Worm (Caenorhabditis elegans) whole organism, L4 larva: ENCODE measurements around the gene ddx-15.

Source experiments
- T20F7.1 ChIP-seq: fragments of 200-800 bp; sonication (Bioruptor generic); optimal IDR thresholded peaks from 2 replicates; lab custom pipeline; 2018; ENCODE audit warnings: mild to moderate bottlenecking, missing genetic modification characterization, missing compliant biosample characterization
- madf-5 ChIP-seq, 2 experiments: fragments of 200-800 bp; sonication (Bioruptor generic); IDR thresholded peaks; 2 replicates each; pipeline ENCODE4 v1.3.6; 2022; ENCODE audit warnings: missing compliant biosample characterization in 2 of 2, missing genetic modification characterization in 2 of 2
- nhr-42 ChIP-seq: fragments of 200-800 bp; sonication (Bioruptor generic); IDR thresholded peaks from 2 replicates; pipeline ENCODE4 v1.3.6; 2022; ENCODE audit warnings: missing genetic modification characterization, missing compliant biosample characterization
- unc-130 ChIP-seq: sonication (generic microtip); optimal IDR thresholded peaks from 2 replicates; lab custom pipeline; 2016; ENCODE audit warnings: missing genetic modification reagents, missing genetic modification characterization, missing compliant biosample characterization

DNA sequence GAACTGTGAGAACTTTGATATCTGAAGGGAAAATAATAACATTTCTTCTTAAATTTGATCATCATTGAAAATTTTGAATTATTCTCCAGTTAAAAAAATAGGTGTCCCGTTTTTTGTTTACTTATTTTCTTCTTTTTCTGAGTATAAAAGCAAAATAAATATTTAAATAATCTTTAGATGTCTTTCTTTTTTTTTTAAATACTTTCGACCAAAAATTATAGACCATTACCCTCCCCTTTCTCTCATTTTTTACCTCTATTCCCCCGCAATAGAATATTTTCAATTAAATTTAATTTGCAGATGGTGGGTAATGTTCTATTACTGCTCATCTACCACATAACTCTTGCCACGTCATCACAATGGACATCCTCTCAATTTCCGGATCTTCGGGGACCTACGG, 17.8 kb downstream of the ddx-15 start, which contains the start of gene molo-1:
- TF ChIP-seq nhr-42 (GFP tag; lab: Robert Waterston, UW) (no peak), madf-5 (GFP tag; IDR thresholded peaks at IDR 0.05; lab: Robert Waterston, UW) (no peak), T20F7.1 (no peak), unc-130 (GFP tag; lab: Kevin White, UChicago) (no peak)
